Fruit fly (Drosophila melanogaster) whole organism, embryonic: ENCODE data around the gene HipHop.

Experiments
- Asciz ChIP-seq: fragments of 200-800 bp; sonication (Bioruptor generic); optimal IDR thresholded peaks from 2 replicates; lab custom pipeline; 2017; ENCODE audit warnings: missing biosample characterization, mild to moderate bottlenecking, missing genetic modification characterization, missing genetic modification reagents
- CG11085 ChIP-seq: fragments of 200-800 bp; sonication (Bioruptor generic); IDR thresholded peaks from 2 replicates; pipeline ENCODE4 v1.3.6; 2022; ENCODE audit warnings: missing biosample characterization, missing genetic modification characterization
- CG3995 ChIP-seq: fragments of 200-800 bp; sonication (Bioruptor generic); optimal IDR thresholded peaks from 3 replicates; lab custom pipeline; 2016; ENCODE audit warnings: missing biosample characterization, missing genetic modification characterization
- CG7963 ChIP-seq: fragments of 200-800 bp; sonication (Bioruptor generic); IDR thresholded peaks from 3 replicates; pipeline ENCODE4 v1.3.6; 2022; ENCODE audit warnings: missing biosample characterization, missing genetic modification characterization; ENCODE audit not compliant: partially characterized antibody
- Lim3 ChIP-seq: fragments of 200-800 bp; sonication (Bioruptor generic); IDR thresholded peaks from 2 replicates; pipeline ENCODE4 v1.3.6; 2022; ENCODE audit warnings: missing biosample characterization, missing genetic modification characterization
- Sox100B ChIP-seq: fragments of 200-800 bp; sonication (Bioruptor generic); optimal IDR thresholded peaks from 3 replicates; lab custom pipeline; 2018; ENCODE audit warnings: missing biosample characterization, mild to moderate bottlenecking, missing genetic modification characterization
- ash1 ChIP-seq: fragments of 200-800 bp; sonication (Bioruptor generic); optimal IDR thresholded peaks from 2 replicates; lab custom pipeline; 2018; ENCODE audit warnings: missing biosample characterization, mild to moderate bottlenecking, missing genetic modification characterization
- phol ChIP-seq: fragments of 200-800 bp; sonication (Bioruptor generic); optimal IDR thresholded peaks from 3 replicates; lab custom pipeline; 2018; ENCODE audit warnings: missing biosample characterization, mild to moderate bottlenecking, missing genetic modification characterization, moderate library complexity
- scrt ChIP-seq: fragments of 200-800 bp; sonication (Bioruptor generic); optimal IDR thresholded peaks from 2 replicates; lab custom pipeline; 2018; ENCODE audit warnings: missing biosample characterization, mild to moderate bottlenecking, missing genetic modification characterization, moderate library complexity
- sob ChIP-seq: fragments of 200-800 bp; sonication (Bioruptor generic); IDR thresholded peaks from 2 replicates; pipeline ENCODE4 v1.3.6; 2022; ENCODE audit warnings: missing biosample characterization, missing genetic modification characterization

DNA sequence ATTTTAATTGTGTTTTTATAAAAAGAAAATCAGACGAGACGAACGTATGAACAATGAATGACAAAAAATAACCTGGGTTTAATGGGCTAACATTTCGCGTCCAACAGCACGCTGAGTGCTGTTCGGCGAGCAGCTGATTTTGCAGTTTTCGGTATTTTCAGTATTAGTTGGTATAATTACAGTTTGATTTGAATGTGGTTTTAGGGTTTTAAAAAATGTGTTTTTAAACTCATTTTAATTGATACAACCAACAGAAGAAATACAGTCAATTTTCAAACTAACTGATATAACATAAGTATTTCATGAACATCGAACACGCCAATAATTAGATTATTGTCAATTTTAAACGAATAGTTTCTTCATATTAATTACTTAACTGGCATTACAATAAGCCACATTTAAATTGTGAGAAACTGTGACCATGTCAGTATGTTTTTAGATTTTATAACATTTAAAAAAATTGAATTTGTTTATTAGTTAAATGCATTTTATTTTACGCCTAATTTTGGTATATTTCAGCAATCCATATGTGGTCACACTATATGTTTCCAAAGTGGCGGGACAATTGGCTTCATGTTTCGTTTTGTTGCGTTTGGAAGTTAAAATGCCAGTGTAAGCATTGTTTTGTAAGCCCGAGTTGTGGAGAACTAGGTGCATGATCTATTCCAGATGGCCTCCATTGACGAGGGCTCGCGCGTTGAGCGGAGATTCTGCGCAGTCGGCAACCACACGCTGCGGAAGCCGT lies at the start of gene HipHop, which contains the start of gene CG14073:
- TF ChIP-seq Sox100B (GFP tag; lab: Kevin White, UChicago) = no peak
- TF ChIP-seq scrt (GFP tag; lab: Kevin White, UChicago) = no peak
- no peak for TF ChIP-seq ash1 (GFP tag; lab: Kevin White, UChicago)
- TF ChIP-seq CG7963 (GFP tag; lab: Robert Waterston, UW) = no peak
- TF ChIP-seq Lim3 (GFP tag; lab: Robert Waterston, UW) = no peak
- peak; percentile 4 for TF ChIP-seq phol (tag; lab: Kevin White, UChicago)
- no peak for TF ChIP-seq CG11085
- no peak for TF ChIP-seq CG3995 (GFP tag; lab: Kevin White, UChicago)
- TF ChIP-seq Asciz (GFP tag; lab: Kevin White, UChicago) = no peak
- TF ChIP-seq sob (GFP tag; lab: Robert Waterston, UW) = no peak
